Worm (Caenorhabditis elegans): Measurements from ENCODE around the gene C34C12.8.

The C34C12.8 gene

ce11 chrIII:3505051-3505548 is 44.9 kb downstream of the C34C12.8 start, which contains the start of gene lias-1:
lias-1 (minus strand) TSS chrIII:3505101.
- TF ChIP-seq fos-1 (tag; optimal IDR thresholded peaks at IDR 0.05), result peak; percentile 76
- TF ChIP-seq nhr-25 (tag; optimal IDR thresholded peaks at IDR 0.05), result peak; percentile 86
- no peak for TF ChIP-seq peb-1 (tag; optimal IDR thresholded peaks at IDR 0.05)
- peak; percentile 43 for TF ChIP-seq sem-4 (tag; optimal IDR thresholded peaks at IDR 0.05)
- no peak for TF ChIP-seq ztf-1 (GFP tag; conservative IDR thresholded peaks at IDR 0.05)
- TF ChIP-seq C34F6.9 (tag; optimal IDR thresholded peaks at IDR 0.05), result peak; percentile 92
- TF ChIP-seq nhr-6 (tag; optimal IDR thresholded peaks at IDR 0.05), result no peak
- TF ChIP-seq aly-2 (tag; optimal IDR thresholded peaks at IDR 0.05), result no peak
- no peak for TF ChIP-seq nhr-11 (tag; optimal IDR thresholded peaks at IDR 0.05)
- TF ChIP-seq snpc-4 (tag; optimal IDR thresholded peaks at IDR 0.05), result peak; percentile 57
- no peak for TF ChIP-seq Y55F3AM.14 (GFP tag; optimal IDR thresholded peaks at IDR 0.05)
- TF ChIP-seq nhr-237 (tag; optimal IDR thresholded peaks at IDR 0.05), result no peak
- peak; percentile 71 for TF ChIP-seq nhr-21 (tag; optimal IDR thresholded peaks at IDR 0.05)
- no peak for TF ChIP-seq nhr-12 (tag; optimal IDR thresholded peaks at IDR 0.05)
- TF ChIP-seq lsy-2 (tag; optimal IDR thresholded peaks at IDR 0.05), result peak; percentile 91 to 98
- TF ChIP-seq nhr-129 (tag; optimal IDR thresholded peaks at IDR 0.05), result peak; percentile 91
- TF ChIP-seq mbf-1 (tag; optimal IDR thresholded peaks at IDR 0.05), result no peak
- TF ChIP-seq skn-1 (tag; optimal IDR thresholded peaks at IDR 0.05), result no peak
- peak; percentile 79 for TF ChIP-seq gmeb-1 (tag; optimal IDR thresholded peaks at IDR 0.05)
- TF ChIP-seq dmd-4 (tag; optimal IDR thresholded peaks at IDR 0.05), result no peak
- TF ChIP-seq elt-3 (tag; optimal IDR thresholded peaks at IDR 0.05), result no peak
- TF ChIP-seq nhr-23 (tag; optimal IDR thresholded peaks at IDR 0.05), result no peak
- TF ChIP-seq ZK546.5 (tag; optimal IDR thresholded peaks at IDR 0.05), result no peak
- peak; percentile 29 for TF ChIP-seq zag-1 (tag; optimal IDR thresholded peaks at IDR 0.05)
- peak; percentile 93 for TF ChIP-seq unc-55 (GFP tag; optimal IDR thresholded peaks at IDR 0.05)
- TF ChIP-seq ztf-11 (tag; optimal IDR thresholded peaks at IDR 0.05), result no peak
- peak; percentile 75 for TF ChIP-seq blmp-1 (tag; optimal IDR thresholded peaks at IDR 0.05; ENCODE audit: insufficient read depth)
- TF ChIP-seq ceh-16 (tag; optimal IDR thresholded peaks at IDR 0.05), result peak; percentile 23
- TF ChIP-seq ceh-82 (tag; optimal IDR thresholded peaks at IDR 0.05), result no peak
- no peak for TF ChIP-seq R02D3.7 (tag; optimal IDR thresholded peaks at IDR 0.05)
- no peak for TF ChIP-seq nhr-10 (tag; optimal IDR thresholded peaks at IDR 0.05)
- peak; percentile 64 for TF ChIP-seq sma-3 (GFP tag; optimal IDR thresholded peaks at IDR 0.05)
- TF ChIP-seq elt-1 (tag; optimal IDR thresholded peaks at IDR 0.05), result no peak
- no peak for TF ChIP-seq alr-1 (tag; optimal IDR thresholded peaks at IDR 0.05)
- TF ChIP-seq ztf-4 (tag; optimal IDR thresholded peaks at IDR 0.05), result peak; percentile 40
- TF ChIP-seq sma-9 (GFP tag; optimal IDR thresholded peaks at IDR 0.05), result peak; percentile 55
- TF ChIP-seq sma-9 (tag; optimal IDR thresholded peaks at IDR 0.05), result no peak
- TF ChIP-seq crh-2 (tag; optimal IDR thresholded peaks at IDR 0.05), result peak; percentile 88
- TF ChIP-seq lin-11 (tag; optimal IDR thresholded peaks at IDR 0.05), result peak; percentile 69
- peak in 1 of 2 experiments; percentile 21 for TF ChIP-seq mdl-1 (tag; optimal IDR thresholded peaks at IDR 0.05)
- TF ChIP-seq F13H6.1 (tag; optimal IDR thresholded peaks at IDR 0.05), result peak; percentile 60
- TF ChIP-seq lin-13 (GFP tag; optimal IDR thresholded peaks at IDR 0.05), result peak; percentile 85
- TF ChIP-seq mab-5 (tag; optimal IDR thresholded peaks at IDR 0.05), result peak; percentile 23
- peak; percentile 49 for TF ChIP-seq ama-1 (optimal IDR thresholded peaks at IDR 0.05)
- no peak for TF ChIP-seq lin-39 (tag; optimal IDR thresholded peaks at IDR 0.05)
- no peak for TF ChIP-seq nhr-77 (tag; optimal IDR thresholded peaks at IDR 0.05)
- TF ChIP-seq unc-62 (GFP tag; optimal IDR thresholded peaks at IDR 0.05), result no peak
- TF ChIP-seq egl-27 (tag; optimal IDR thresholded peaks at IDR 0.05), result no peak
- no peak for TF ChIP-seq unc-39 (tag; optimal IDR thresholded peaks at IDR 0.05)

Measured in whole organism, L2 larva.